Worm (Caenorhabditis elegans) whole organism, L4/young adult: ENCODE measurements around the gene C08E3.14.
"Not testable (repeated sequence)": the region's sequence is repeated elsewhere in the genome, so short reads cannot be mapped to it uniquely, and the experiment has no call there.

Source experiments
- W03F9.2 ChIP-seq: fragments of 150-350 bp; optimal IDR thresholded peaks from 2 replicates; lab custom pipeline; 2014; ENCODE audit warnings: missing biosample characterization, missing genetic modification characterization
- him-1 ChIP-seq: sonication (generic microtip); optimal IDR thresholded peaks from 2 replicates; lab custom pipeline; 2016; ENCODE audit warnings: missing genotype, missing genetic modification reagents, missing genetic modification characterization, missing compliant biosample characterization

DNA sequence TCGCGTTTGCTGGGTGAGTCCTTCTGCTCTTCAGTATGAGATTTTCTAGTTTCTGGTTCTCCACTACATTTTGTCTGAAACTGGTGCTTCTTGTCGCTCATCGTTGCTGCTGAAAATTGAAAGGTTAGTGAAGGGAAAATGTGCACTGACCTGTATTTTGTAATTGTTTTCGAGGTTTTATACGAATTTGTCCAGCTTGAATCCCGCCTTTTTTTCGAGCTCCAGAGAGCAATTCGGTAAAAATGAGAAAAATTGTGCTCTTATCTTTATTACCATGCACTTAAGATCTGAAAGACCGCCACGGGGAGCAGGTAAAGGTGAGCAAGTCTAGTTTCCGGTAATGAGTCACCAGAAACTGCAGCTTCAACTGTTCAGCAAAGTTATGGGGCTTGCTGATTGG, 2.0 kb downstream of the C08E3.14 start, which contains the start of gene C08E3.15:
- TF ChIP-seq him-1; W03F9.2 (tag; lab: Kevin White, UChicago): not testable (repeated sequence)
